Worm (Caenorhabditis elegans) whole organism, L4 larva: ENCODE data around the gene C31C9.7.

Experiments
- F26F4.8 ChIP-seq: fragments of 200-800 bp; sonication (Bioruptor generic); conservative IDR thresholded peaks from 2 replicates; pipeline ENCODE4 v1.3.6; 2022; ENCODE audit warnings: missing genetic modification characterization, missing compliant biosample characterization
- F37D6.2 ChIP-seq: sonication (generic microtip); optimal IDR thresholded peaks from 2 replicates; lab custom pipeline; 2016; ENCODE audit warnings: mild to moderate bottlenecking, missing genetic modification characterization, missing compliant biosample characterization
- F44E2.7 ChIP-seq: fragments of 200-800 bp; sonication (Bioruptor generic); IDR thresholded peaks from 2 replicates; pipeline ENCODE4 v2.1.2; 2022; ENCODE audit warnings: missing genetic modification characterization, missing compliant biosample characterization
- F49E8.2 ChIP-seq: sonication (generic microtip); optimal IDR thresholded peaks from 2 replicates; lab custom pipeline; 2016; ENCODE audit warnings: missing compliant biosample characterization, mild to moderate bottlenecking, missing genetic modification characterization, borderline replicate concordance
- aha-1 ChIP-seq: fragments of 150-350 bp; peaks from one replicate; lab custom pipeline; 2014; ENCODE audit warnings: missing biosample characterization, missing genetic modification characterization
- ces-1 ChIP-seq: fragments of 150-350 bp; sonication (generic microtip); optimal IDR thresholded peaks from 4 replicates; lab custom pipeline; 2014; ENCODE audit warnings: missing biosample characterization, missing genetic modification reagents, missing genetic modification characterization
- daf-16 ChIP-seq, 3 experiments: sonication (generic microtip); optimal IDR thresholded peaks; 2 replicates each; lab custom pipeline; 2016 to 2017; ENCODE audit warnings: missing genetic modification characterization in 3 of 3, missing genetic modification reagents in 3 of 3, mild to moderate bottlenecking in 2 of 3, missing compliant biosample characterization in 2 of 3, missing biosample characterization in 1 of 3, moderate library complexity in 1 of 3
- dmd-6 ChIP-seq: fragments of 200-800 bp; sonication (Bioruptor generic); IDR thresholded peaks from 2 replicates; pipeline ENCODE4 v1.3.6; 2022; ENCODE audit warnings: missing genetic modification reagents, missing genetic modification characterization, missing compliant biosample characterization
- duxl-1 ChIP-seq: sonication (generic microtip); optimal IDR thresholded peaks from 2 replicates; lab custom pipeline; 2016; ENCODE audit warnings: mild to moderate bottlenecking, missing genetic modification characterization, moderate library complexity, missing compliant biosample characterization; ENCODE audit not compliant: poor library complexity
- gei-8 ChIP-seq: fragments of 200-800 bp; sonication (Bioruptor generic); optimal IDR thresholded peaks from 2 replicates; lab custom pipeline; 2018; ENCODE audit warnings: mild to moderate bottlenecking, missing genetic modification characterization, missing compliant biosample characterization
- hlh-30 ChIP-seq: sonication (generic microtip); optimal IDR thresholded peaks from 2 replicates; lab custom pipeline; 2017; ENCODE audit warnings: antibody characterized with exemption, mild to moderate bottlenecking, missing genetic modification characterization, missing compliant biosample characterization; ENCODE audit not compliant: insufficient read depth
- jun-1 ChIP-seq: fragments of 150-350 bp; optimal IDR thresholded peaks from 2 replicates; lab custom pipeline; 2014; ENCODE audit warnings: missing biosample characterization, missing genetic modification reagents, missing genetic modification characterization
- lin-39 ChIP-seq: fragments of 150-350 bp; optimal IDR thresholded peaks from 2 replicates; lab custom pipeline; 2014; ENCODE audit warnings: missing biosample characterization, missing genetic modification reagents, missing genetic modification characterization
- lir-3 ChIP-seq: sonication (generic microtip); optimal IDR thresholded peaks from 2 replicates; lab custom pipeline; 2016; ENCODE audit warnings: mild to moderate bottlenecking, missing genetic modification characterization, missing compliant biosample characterization
- lsy-2 ChIP-seq, 2 experiments: fragments of 150-350 bp in 1 of 2; sonication (generic microtip) in 1 of 2; optimal IDR thresholded peaks; 2 replicates each; lab custom pipeline; 2014 to 2017; ENCODE audit warnings: missing biosample characterization in 2 of 2, missing genetic modification characterization in 2 of 2
- madf-5 ChIP-seq, 2 experiments: fragments of 200-800 bp; sonication (Bioruptor generic); IDR thresholded peaks; 2 replicates each; pipeline ENCODE4 v1.3.6; 2022; ENCODE audit warnings: missing compliant biosample characterization in 2 of 2, missing genetic modification characterization in 2 of 2
- mdt-29 ChIP-seq: fragments of 200-800 bp; sonication (Bioruptor generic); IDR thresholded peaks from 2 replicates; pipeline ENCODE4 v1.3.6; 2022; ENCODE audit warnings: missing genetic modification reagents, missing genetic modification characterization, missing compliant biosample characterization
- mep-1 ChIP-seq: fragments of 150-350 bp; sonication (generic microtip); optimal IDR thresholded peaks from 3 replicates; lab custom pipeline; 2014; ENCODE audit warnings: missing biosample characterization, missing genetic modification characterization
- mes-2 ChIP-seq: sonication (generic microtip); optimal IDR thresholded peaks from 2 replicates; lab custom pipeline; 2016; ENCODE audit warnings: missing genotype, mild to moderate bottlenecking, missing genetic modification characterization, missing compliant biosample characterization; ENCODE audit not compliant: poor library complexity, severe bottlenecking
- nhr-10 ChIP-seq: fragments of 150-350 bp; optimal IDR thresholded peaks from 2 replicates; lab custom pipeline; 2014; ENCODE audit warnings: missing biosample characterization, missing genetic modification characterization
- nhr-111 ChIP-seq: fragments of 200-800 bp; sonication (Bioruptor generic); optimal IDR thresholded peaks from 2 replicates; lab custom pipeline; 2018; ENCODE audit warnings: mild to moderate bottlenecking, missing genetic modification characterization, missing compliant biosample characterization
- nhr-237 ChIP-seq: sonication (generic microtip); optimal IDR thresholded peaks from 2 replicates; lab custom pipeline; 2017; ENCODE audit warnings: missing biosample characterization, missing genetic modification characterization
- nhr-25 ChIP-seq: sonication (generic microtip); optimal IDR thresholded peaks from 2 replicates; lab custom pipeline; 2017; ENCODE audit warnings: missing genetic modification characterization, mild to moderate bottlenecking, missing compliant biosample characterization, antibody characterized with exemption, moderate library complexity, borderline replicate concordance; ENCODE audit not compliant: insufficient read depth
- nhr-41 ChIP-seq: fragments of 200-800 bp; sonication (Bioruptor generic); IDR thresholded peaks from 2 replicates; pipeline ENCODE4 v1.3.6; 2022; ENCODE audit warnings: missing genetic modification reagents, missing genetic modification characterization, missing compliant biosample characterization
- nhr-42 ChIP-seq: fragments of 200-800 bp; sonication (Bioruptor generic); IDR thresholded peaks from 2 replicates; pipeline ENCODE4 v1.3.6; 2022; ENCODE audit warnings: missing genetic modification characterization, missing compliant biosample characterization
- nhr-77 ChIP-seq: fragments of 150-350 bp; optimal IDR thresholded peaks from 2 replicates; lab custom pipeline; 2014; ENCODE audit warnings: missing biosample characterization, missing genetic modification characterization
- set-16 ChIP-seq: fragments of 200-800 bp; sonication (Bioruptor generic); IDR thresholded peaks from 2 replicates; pipeline ENCODE4 v1.3.6; 2022; ENCODE audit warnings: missing genetic modification reagents, missing genetic modification characterization, missing compliant biosample characterization
- snpc-1.2 ChIP-seq: fragments of 200-800 bp; sonication (Bioruptor generic); IDR thresholded peaks from 2 replicates; pipeline ENCODE4 v1.3.6; 2022; ENCODE audit warnings: missing genetic modification reagents, missing genetic modification characterization, missing compliant biosample characterization
- tag-97 ChIP-seq: fragments of 200-800 bp; sonication (Bioruptor generic); IDR thresholded peaks from 2 replicates; pipeline ENCODE4 v1.3.6; 2022; ENCODE audit warnings: missing genetic modification characterization, missing compliant biosample characterization
- tra-1 ChIP-seq: fragments of 200-800 bp; sonication (Bioruptor generic); IDR thresholded peaks from 2 replicates; pipeline ENCODE4 v1.3.6; 2022; ENCODE audit warnings: missing genetic modification reagents, missing genetic modification characterization, missing compliant biosample characterization
- unc-62 ChIP-seq, 3 experiments: fragments of 150-350 bp in 1 of 3; sonication (generic microtip); optimal IDR thresholded peaks in 2 of 3; peaks in 1 of 3; 1 replicate in 1 of 3; 2 replicates in 2 of 3; lab custom pipeline; 2014 to 2017; ENCODE audit warnings: missing biosample characterization in 3 of 3, missing genetic modification characterization in 3 of 3, missing genetic modification reagents in 3 of 3, missing genotype in 1 of 3
- ztf-11 ChIP-seq: fragments of 150-350 bp; optimal IDR thresholded peaks from 2 replicates; lab custom pipeline; 2014; ENCODE audit warnings: missing biosample characterization, missing genetic modification characterization
- ztf-7 ChIP-seq: fragments of 150-350 bp; optimal IDR thresholded peaks from 2 replicates; lab custom pipeline; 2014; ENCODE audit warnings: missing biosample characterization, missing genetic modification characterization

The C31C9.7 gene

ce11 chrII:13632238-13632637, 36.7 kb upstream of the C31C9.7 start, which contains the start of gene tag-10:
Gene tag-10, plus strand, starts transcription at chrII:13632584.
- TF ChIP-seq lsy-2 (tag; optimal IDR thresholded peaks at IDR 0.05; lab: Kevin White, UChicago) (no peak), daf-16 (GFP tag; optimal IDR thresholded peaks at IDR 0.05; lab: Kevin White, UChicago) (peak in 1 of 2 experiments; percentile 73), daf-16 (tag; optimal IDR thresholded peaks at IDR 0.05; lab: Kevin White, UChicago) (peak; percentile 30), ztf-7 (tag; lab: Kevin White, UChicago) (peak; percentile 40)

DNA sequence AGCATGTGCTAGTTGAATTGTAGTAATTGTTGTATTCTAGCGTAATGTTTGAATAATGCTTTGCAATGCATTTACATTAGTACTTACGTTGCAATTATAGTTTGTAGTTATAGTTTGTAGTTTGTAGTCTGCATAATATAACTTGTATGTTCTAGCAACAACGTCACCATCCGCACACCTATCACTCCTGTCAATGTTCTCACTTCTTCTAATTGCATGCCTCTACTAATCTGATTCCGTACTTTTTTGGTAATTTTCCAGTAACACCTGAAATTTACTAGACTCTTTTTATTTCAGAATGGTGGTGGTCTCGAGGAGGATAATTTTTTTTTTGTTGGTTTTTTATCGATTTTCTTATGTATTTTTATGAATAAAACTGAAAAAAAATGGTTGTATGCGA, 32.3 kb upstream of the C31C9.7 start:
- no peak for TF ChIP-seq jun-1 (tag; lab: Kevin White, UChicago)
- peak in 1 of 2 experiments; percentile 75 for TF ChIP-seq unc-62 (GFP tag; optimal IDR thresholded peaks at IDR 0.05 in 1 of 2; lab: Kevin White, UChicago)
- no peak for TF ChIP-seq unc-62 (tag; optimal IDR thresholded peaks at IDR 0.05; lab: Kevin White, UChicago)
- TF ChIP-seq set-16 (GFP tag; lab: Robert Waterston, UW) = no peak
- TF ChIP-seq nhr-41 (GFP tag; lab: Robert Waterston, UW) = 0 out of 2 replicates have a peak, but pooled peaks have one; percentile 22
- TF ChIP-seq tag-97 = no peak
- no peak for TF ChIP-seq dmd-6 (GFP tag; lab: Robert Waterston, UW)
- peak; percentile 10 for TF ChIP-seq nhr-25 (tag; lab: Kevin White, UChicago)
- 0 out of 2 replicates have a peak, but pooled peaks have one; percentile 5 for TF ChIP-seq mdt-29 (GFP tag; lab: Robert Waterston, UW)
- TF ChIP-seq gei-8 = no peak
- no peak for TF ChIP-seq nhr-10 (tag; lab: Kevin White, UChicago)
- TF ChIP-seq tra-1 = no peak
- TF ChIP-seq lsy-2 (tag; optimal IDR thresholded peaks at IDR 0.05; lab: Kevin White, UChicago) = peak in 1 of 2 experiments; percentile 31
- peak; percentile 43; the same call in 1 of the 2 replicates for TF ChIP-seq nhr-42 (GFP tag; lab: Robert Waterston, UW)
- TF ChIP-seq mep-1 = peak; percentile 18
- TF ChIP-seq mes-2 (tag; lab: Kevin White, UChicago) = peak; percentile 0
- TF ChIP-seq lir-3 (tag; lab: Kevin White, UChicago) = no peak
- TF ChIP-seq duxl-1 (tag; lab: Kevin White, UChicago) = peak; percentile 75
- TF ChIP-seq nhr-77 = peak; percentile 11

DNA sequence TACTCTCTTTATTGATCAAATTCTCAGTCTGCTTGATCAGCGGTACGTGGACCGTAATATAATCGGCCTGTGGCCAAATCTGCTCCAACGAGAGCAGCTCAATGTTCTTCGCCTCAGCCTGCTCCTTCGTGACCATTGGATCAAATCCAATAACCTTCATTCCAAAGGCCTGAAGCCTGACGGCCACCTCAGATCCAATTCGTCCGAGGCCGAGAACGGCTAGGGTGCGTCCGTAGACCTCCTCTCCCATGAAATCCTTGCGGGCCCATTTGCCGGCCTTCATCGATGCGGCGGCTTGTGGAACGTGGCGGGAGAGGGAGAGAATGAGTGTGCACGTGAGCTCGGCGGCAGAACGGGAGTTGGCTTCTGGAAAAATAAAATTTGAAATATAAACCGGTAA, 31.4 kb upstream of the C31C9.7 start:
- TF ChIP-seq F37D6.2 (tag; lab: Kevin White, UChicago) (no peak), nhr-111 (GFP tag; lab: Kevin White, UChicago) (no peak), nhr-237 (tag; lab: Kevin White, UChicago) (no peak), set-16 (GFP tag; lab: Robert Waterston, UW) (peak; percentile 79), F26F4.8 (GFP tag; lab: Robert Waterston, UW) (no peak)

ce11 chrII:13637941-13638489, 30.9 kb upstream of the C31C9.7 start, which contains the start of gene phdh-1:
Gene phdh-1, minus strand, starts transcription at chrII:13638480.
- TF ChIP-seq ztf-11 (tag; lab: Kevin White, UChicago) (no peak), lin-39 (tag; lab: Kevin White, UChicago) (no peak), mep-1 (no peak), nhr-237 (tag; lab: Kevin White, UChicago) (no peak), ces-1 (GFP tag; lab: Kevin White, UChicago) (no peak), madf-5 (GFP tag; IDR thresholded peaks at IDR 0.05; lab: Robert Waterston, UW) (0 out of 4 replicates have a peak, but pooled peaks of 1 of the 2 experiments have one; percentile 23), snpc-1.2 (GFP tag; lab: Robert Waterston, UW) (no peak), unc-62 (GFP tag; optimal IDR thresholded peaks at IDR 0.05 in 1 of 2; lab: Kevin White, UChicago) (peak in 1 of 2 experiments; percentile 18), unc-62 (tag; optimal IDR thresholded peaks at IDR 0.05; lab: Kevin White, UChicago) (no peak), aha-1 (peak; percentile 84), F44E2.7 (GFP tag; lab: Robert Waterston, UW) (no peak), F49E8.2 (tag; lab: Kevin White, UChicago) (no peak), set-16 (GFP tag; lab: Robert Waterston, UW) (peak; percentile 74), nhr-10 (tag; lab: Kevin White, UChicago) (no peak), hlh-30 (peak; percentile 51)
